Worm (Caenorhabditis elegans): ENCODE measurements around the gene unc-39.

DNA sequence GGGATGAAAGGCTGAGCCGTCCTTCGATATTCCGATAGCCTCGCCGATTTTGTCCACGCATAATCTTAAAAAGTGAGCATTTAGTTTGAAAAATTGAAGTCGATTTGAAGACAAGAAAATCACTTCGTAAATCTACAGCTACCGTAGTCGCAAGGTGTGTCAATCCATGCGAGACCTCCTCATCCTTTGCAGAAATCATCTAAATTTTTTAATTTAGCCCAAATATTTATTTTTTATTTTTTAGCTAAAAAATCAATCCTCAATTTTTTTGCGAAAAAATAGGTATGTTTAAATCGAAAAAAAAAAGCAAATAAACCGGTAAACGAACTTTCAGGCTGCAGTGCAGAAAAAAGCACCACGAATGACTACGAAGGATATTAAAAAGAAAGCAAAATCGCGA is 44.9 kb downstream of the unc-39 start, which contains the start of the genes nxf-2 and set-31:
- no peak for TF ChIP-seq nhr-90 (tag; optimal IDR thresholded peaks at IDR 0.05)
- TF ChIP-seq ceh-58 (GFP tag; IDR thresholded peaks at IDR 0.05): no peak

Data from whole organism, young adult.